Worm (Caenorhabditis elegans) whole organism, L4/young adult: Measurements from ENCODE around the gene srz-99.

Source experiments
- W03F9.2 ChIP-seq: fragments of 150-350 bp; optimal IDR thresholded peaks from 2 replicates; lab custom pipeline; 2014; ENCODE audit warnings: missing biosample characterization, missing genetic modification characterization
- him-1 ChIP-seq: sonication (generic microtip); optimal IDR thresholded peaks from 2 replicates; lab custom pipeline; 2016; ENCODE audit warnings: missing genotype, missing genetic modification reagents, missing genetic modification characterization, missing compliant biosample characterization

DNA sequence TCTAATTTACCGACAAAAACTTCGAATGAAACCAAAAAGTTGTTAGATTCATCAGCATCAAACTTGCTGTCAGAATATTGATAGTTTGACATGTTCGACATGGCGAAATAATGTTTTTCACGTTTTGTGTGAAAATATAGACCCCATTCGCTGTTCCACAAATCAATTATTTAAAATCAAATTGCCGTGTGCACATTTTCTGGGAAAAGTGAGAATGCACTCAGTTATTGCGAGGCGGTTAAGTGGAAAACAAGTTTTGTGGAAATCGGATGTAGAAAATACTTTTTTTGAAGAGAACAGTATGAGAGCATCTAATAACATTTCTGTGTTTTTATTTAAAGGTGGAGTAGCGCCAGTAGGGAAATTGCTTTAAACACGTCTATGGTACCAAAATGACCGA is 36.3 kb upstream of the srz-99 start, which contains the start of gene srw-42:
- TF ChIP-seq W03F9.2 (tag; lab: Kevin White, UChicago) (no peak), him-1 (tag; lab: Kevin White, UChicago) (no peak)
